1 fruit fly cellular context compared by ENCODE assay signal in genomic region chr3L:3905111-3905510, dm6.
TF ChIP-seq lines count a peak whose summit lies in the region.

ida (plus strand) TSS chr3L:3905344.

TF ChIP-seq in whole organism, embryonic, 481 proteins besides CTCF, POLR2A, EP300 and RAD21 (continued from another document):
- TF ChIP-seq CG9797 (GFP tag; optimal IDR thresholded peaks at IDR 0.05; lab: Kevin White, UChicago), result peak; percentile 40
- peak; percentile 26 for TF ChIP-seq CG17186 (GFP tag; optimal IDR thresholded peaks at IDR 0.05; lab: Kevin White, UChicago)
- peak; percentile 43 for TF ChIP-seq CG13123 (GFP tag; optimal IDR thresholded peaks at IDR 0.05; lab: Kevin White, UChicago)
- TF ChIP-seq CG17912 (GFP tag; optimal IDR thresholded peaks at IDR 0.05; lab: Kevin White, UChicago), result peak; percentile 1
- TF ChIP-seq phol (tag; optimal IDR thresholded peaks at IDR 0.05; lab: Kevin White, UChicago), result peak; percentile 31
- TF ChIP-seq ewg (GFP tag; optimal IDR thresholded peaks at IDR 0.05; lab: Kevin White, UChicago), result no peak
- TF ChIP-seq CG17612 (GFP tag; IDR thresholded peaks at IDR 0.05; lab: Robert Waterston, UW), result no peak
- peak; percentile 53 for TF ChIP-seq CG34376 (GFP tag; optimal IDR thresholded peaks at IDR 0.05; lab: Kevin White, UChicago)
- TF ChIP-seq Dip2 (GFP tag; IDR thresholded peaks at IDR 0.05; lab: Robert Waterston, UW), result no peak
- TF ChIP-seq CG11247 (GFP tag; IDR thresholded peaks at IDR 0.05; lab: Robert Waterston, UW), result no peak
- TF ChIP-seq Med (GFP tag; lab: Kevin White, UChicago), result peak; percentile 84
- peak; percentile 60 for TF ChIP-seq wek (GFP tag; optimal IDR thresholded peaks at IDR 0.05; lab: Kevin White, UChicago)
- TF ChIP-seq exex (tag; optimal IDR thresholded peaks at IDR 0.05; lab: Kevin White, UChicago), result peak; percentile 19
- TF ChIP-seq CG10543 (GFP tag; optimal IDR thresholded peaks at IDR 0.05; lab: Kevin White, UChicago), result peak; percentile 14
- TF ChIP-seq mam (GFP tag; optimal IDR thresholded peaks at IDR 0.05; lab: Kevin White, UChicago), result no peak
- peak; percentile 74 for TF ChIP-seq CG1603 (tag; optimal IDR thresholded peaks at IDR 0.05; lab: Kevin White, UChicago)
- TF ChIP-seq CG31388 (GFP tag; optimal IDR thresholded peaks at IDR 0.05; lab: Kevin White, UChicago), result no peak
- no peak for TF ChIP-seq emc (GFP tag; optimal IDR thresholded peaks at IDR 0.05; lab: Kevin White, UChicago)
- TF ChIP-seq Lhr (GFP tag; optimal IDR thresholded peaks at IDR 0.05; lab: Kevin White, UChicago), result peak; percentile 7
- peak; percentile 36 for TF ChIP-seq CG14710 (tag; optimal IDR thresholded peaks at IDR 0.05; lab: Kevin White, UChicago)
- no peak for TF ChIP-seq Hr39 (optimal IDR thresholded peaks at IDR 0.05; lab: Kevin White, UChicago)
- peak; percentile 27 for TF ChIP-seq CG12769 (tag; optimal IDR thresholded peaks at IDR 0.05; lab: Kevin White, UChicago)
- peak; percentile 43 for TF ChIP-seq CG4617 (GFP tag; optimal IDR thresholded peaks at IDR 0.05; lab: Kevin White, UChicago; ENCODE audit: borderline replicate concordance)
- TF ChIP-seq D19A (tag; optimal IDR thresholded peaks at IDR 0.05; lab: Kevin White, UChicago), result no peak
- TF ChIP-seq NfI (GFP tag; optimal IDR thresholded peaks at IDR 0.05; lab: Kevin White, UChicago), result peak; percentile 37
- peak; percentile 13 for TF ChIP-seq nom (GFP tag; optimal IDR thresholded peaks at IDR 0.05; lab: Kevin White, UChicago)
- peak; percentile 90 for TF ChIP-seq CG3847 (GFP tag; IDR thresholded peaks at IDR 0.05; lab: Robert Waterston, UW)
- TF ChIP-seq CG7987 (GFP tag; optimal IDR thresholded peaks at IDR 0.05; lab: Kevin White, UChicago), result peak; percentile 6
- TF ChIP-seq ranshi (GFP tag; IDR thresholded peaks at IDR 0.05; lab: Robert Waterston, UW), result no peak
- TF ChIP-seq CG14050 (GFP tag; IDR thresholded peaks at IDR 0.05; lab: Robert Waterston, UW), result no peak
- peak; percentile 61 for TF ChIP-seq trem (tag; optimal IDR thresholded peaks at IDR 0.05; lab: Kevin White, UChicago)
- TF ChIP-seq CG8359 (GFP tag; optimal IDR thresholded peaks at IDR 0.05; lab: Kevin White, UChicago; ENCODE audit: borderline replicate concordance), result no peak
- peak; percentile 14 for TF ChIP-seq CG10267 (tag; optimal IDR thresholded peaks at IDR 0.05; lab: Kevin White, UChicago)
- peak; percentile 31 for TF ChIP-seq CG2116 (GFP tag; optimal IDR thresholded peaks at IDR 0.05; lab: Kevin White, UChicago)
- no peak for TF ChIP-seq CG9609 (GFP tag; optimal IDR thresholded peaks at IDR 0.05; lab: Kevin White, UChicago)
- TF ChIP-seq MESR4 (GFP tag; optimal IDR thresholded peaks at IDR 0.05; lab: Kevin White, UChicago), result peak; percentile 28
- peak; percentile 46 for TF ChIP-seq YL-1 (GFP tag; optimal IDR thresholded peaks at IDR 0.05; lab: Kevin White, UChicago)
- TF ChIP-seq CG34422 (GFP tag; IDR thresholded peaks at IDR 0.05; lab: Robert Waterston, UW), result peak; percentile 81; the same call in 2 of the 3 replicates
- TF ChIP-seq Myb (GFP tag; optimal IDR thresholded peaks at IDR 0.05; lab: Kevin White, UChicago), result peak; percentile 64
- peak; percentile 68 for TF ChIP-seq HmgZ (tag; optimal IDR thresholded peaks at IDR 0.05; lab: Kevin White, UChicago)
- TF ChIP-seq onecut (GFP tag; IDR thresholded peaks at IDR 0.05; lab: Robert Waterston, UW), result peak; percentile 18; the same call in 1 of the 2 replicates
- peak; percentile 39; the same call in 1 of the 2 replicates for TF ChIP-seq Bgb (GFP tag; IDR thresholded peaks at IDR 0.05; lab: Robert Waterston, UW; ENCODE audit: partially characterized antibody)
- TF ChIP-seq stwl (tag; optimal IDR thresholded peaks at IDR 0.05; lab: Kevin White, UChicago), result peak; percentile 36
- TF ChIP-seq CG7556 (GFP tag; optimal IDR thresholded peaks at IDR 0.05; lab: Kevin White, UChicago), result no peak
- peak; percentile 72 for TF ChIP-seq CG15514 (GFP tag; optimal IDR thresholded peaks at IDR 0.05; lab: Kevin White, UChicago)
- peak; percentile 11 for TF ChIP-seq CG17568 (GFP tag; optimal IDR thresholded peaks at IDR 0.05; lab: Kevin White, UChicago)
- TF ChIP-seq Opbp (GFP tag; IDR thresholded peaks at IDR 0.05; lab: Robert Waterston, UW; ENCODE audit: partially characterized antibody), result peak; percentile 100
- TF ChIP-seq CG13296 (GFP tag; optimal IDR thresholded peaks at IDR 0.05; lab: Kevin White, UChicago), result peak; percentile 1
- no peak for TF ChIP-seq CG14965 (GFP tag; optimal IDR thresholded peaks at IDR 0.05; lab: Kevin White, UChicago; ENCODE audit: borderline replicate concordance)
- TF ChIP-seq Sin3A (optimal IDR thresholded peaks at IDR 0.05; lab: Kevin White, UChicago), result peak; percentile 48
- peak; percentile 44 for TF ChIP-seq CG12659 (GFP tag; optimal IDR thresholded peaks at IDR 0.05; lab: Kevin White, UChicago)
- TF ChIP-seq CG15011 (GFP tag; optimal IDR thresholded peaks at IDR 0.05; lab: Kevin White, UChicago), result no peak
- no peak for TF ChIP-seq CG9876 (GFP tag; optimal IDR thresholded peaks at IDR 0.05; lab: Kevin White, UChicago)
- peak; percentile 33 for TF ChIP-seq CHES-1-like (GFP tag; optimal IDR thresholded peaks at IDR 0.05; lab: Kevin White, UChicago)
- peak; percentile 35 for TF ChIP-seq Sry-δ (GFP tag; optimal IDR thresholded peaks at IDR 0.05; lab: Kevin White, UChicago)
- TF ChIP-seq Dp (GFP tag; optimal IDR thresholded peaks at IDR 0.05; lab: Kevin White, UChicago), result peak; percentile 99
- peak; percentile 8 for TF ChIP-seq CG15601 (tag; optimal IDR thresholded peaks at IDR 0.05; lab: Kevin White, UChicago)
- peak; percentile 37 for TF ChIP-seq BEAF-32 (GFP tag; optimal IDR thresholded peaks at IDR 0.05; lab: Kevin White, UChicago)
- 0 out of 4 replicates have a peak, but pooled peaks have one; percentile 23 for TF ChIP-seq Dll (GFP tag; IDR thresholded peaks at IDR 0.05; lab: Robert Waterston, UW; ENCODE audit: partially characterized antibody)
- peak; percentile 19 for TF ChIP-seq HmgD (GFP tag; optimal IDR thresholded peaks at IDR 0.05; lab: Kevin White, UChicago)
- TF ChIP-seq CoRest (tag; optimal IDR thresholded peaks at IDR 0.05; lab: Kevin White, UChicago), result peak; percentile 12
- TF ChIP-seq Hsf (GFP tag; optimal IDR thresholded peaks at IDR 0.05; lab: Kevin White, UChicago), result no peak
- TF ChIP-seq vvl (GFP tag; IDR thresholded peaks at IDR 0.05; lab: Robert Waterston, UW), result peak; percentile 40; the same call in 1 of the 2 replicates
- peak; percentile 23; the same call in 1 of the 2 replicates for TF ChIP-seq tna (GFP tag; IDR thresholded peaks at IDR 0.05; lab: Robert Waterston, UW; ENCODE audit: partially characterized antibody)
- TF ChIP-seq CG3065 (GFP tag; optimal IDR thresholded peaks at IDR 0.05; lab: Kevin White, UChicago), result no peak
- no peak for TF ChIP-seq zfh1 (GFP tag; IDR thresholded peaks at IDR 0.05; lab: Robert Waterston, UW)
